Fruit fly (Drosophila melanogaster): ENCODE data around the gene Octbeta1R.

The Octbeta1R gene

dm6 chr3R:22468829-22469487 lies 28.1 kb upstream of the Octbeta1R start (continued):
- TF ChIP-seq bbx (GFP tag; IDR thresholded peaks at IDR 0.05; ENCODE audit: partially characterized antibody) (no peak), B-H1 (GFP tag; IDR thresholded peaks at IDR 0.05) (peak; percentile 76), Spps (tag; optimal IDR thresholded peaks at IDR 0.05) (peak; percentile 11), CG6813 (GFP tag; optimal IDR thresholded peaks at IDR 0.05) (peak; percentile 80), Hey (tag; optimal IDR thresholded peaks at IDR 0.05) (peak; percentile 72), CG10565 (GFP tag; optimal IDR thresholded peaks at IDR 0.05) (peak; percentile 51), hb (GFP tag; IDR thresholded peaks at IDR 0.05; ENCODE audit: partially characterized antibody) (no peak), Max (GFP tag; optimal IDR thresholded peaks at IDR 0.05) (peak; percentile 81), Med (GFP tag) (peak; percentile 98), CG4730 (GFP tag; IDR thresholded peaks at IDR 0.05) (peak; percentile 80), Fer2 (tag; optimal IDR thresholded peaks at IDR 0.05) (peak; percentile 77), CG43689 (GFP tag; IDR thresholded peaks at IDR 0.05) (peak; percentile 68), CG32772 (GFP tag; IDR thresholded peaks at IDR 0.05) (peak; percentile 77), stc (GFP tag; IDR thresholded peaks at IDR 0.05) (peak; percentile 78), Dip3 (GFP tag; optimal IDR thresholded peaks at IDR 0.05) (peak; percentile 82), CG17829 (tag; optimal IDR thresholded peaks at IDR 0.05) (peak; percentile 72), CG30431 (GFP tag; optimal IDR thresholded peaks at IDR 0.05) (peak; percentile 67), trem (tag; optimal IDR thresholded peaks at IDR 0.05) (peak; percentile 34), Bteb2 (GFP tag; optimal IDR thresholded peaks at IDR 0.05) (peak; percentile 79), Mrtf (GFP tag; IDR thresholded peaks at IDR 0.05) (peak; percentile 81; the same call in 2 of the 3 replicates), CG10209 (GFP tag; optimal IDR thresholded peaks at IDR 0.05) (peak; percentile 85), HmgD (GFP tag; optimal IDR thresholded peaks at IDR 0.05) (peak; percentile 42), CG11723 (GFP tag; optimal IDR thresholded peaks at IDR 0.05) (peak; percentile 64), esg (GFP tag; conservative IDR thresholded peaks at IDR 0.05) (peak; percentile 83), CG12769 (tag; optimal IDR thresholded peaks at IDR 0.05) (no peak), CG7928 (GFP tag; optimal IDR thresholded peaks at IDR 0.05) (peak; percentile 41), run (tag; optimal IDR thresholded peaks at IDR 0.05) (peak; percentile 74), Optix (GFP tag; IDR thresholded peaks at IDR 0.05) (peak; percentile 81), CG4328 (GFP tag; optimal IDR thresholded peaks at IDR 0.05) (peak; percentile 65), CG15269 (tag; optimal IDR thresholded peaks at IDR 0.05) (peak; percentile 91), CG12219 (GFP tag; optimal IDR thresholded peaks at IDR 0.05) (peak; percentile 85), CG13775 (GFP tag; optimal IDR thresholded peaks at IDR 0.05) (peak; percentile 75), row (GFP tag; IDR thresholded peaks at IDR 0.05) (peak; percentile 93), maf-S (GFP tag; optimal IDR thresholded peaks at IDR 0.05) (peak; percentile 86), CG4404 (GFP tag; IDR thresholded peaks at IDR 0.05) (peak; percentile 46), CG14965 (GFP tag; optimal IDR thresholded peaks at IDR 0.05; ENCODE audit: borderline replicate concordance) (peak; percentile 25), CTCF (GFP tag; optimal IDR thresholded peaks at IDR 0.05) (no peak), trh (GFP tag; optimal IDR thresholded peaks at IDR 0.05) (peak; percentile 50), nerfin-2 (GFP tag; IDR thresholded peaks at IDR 0.05; ENCODE audit: partially characterized antibody) (no peak), prd (optimal IDR thresholded peaks at IDR 0.05) (no peak), prd (GFP tag; IDR thresholded peaks at IDR 0.05) (peak; percentile 88), pho (GFP tag; optimal IDR thresholded peaks at IDR 0.05) (peak; percentile 85), psq (GFP tag; optimal IDR thresholded peaks at IDR 0.05) (no peak), CG17568 (GFP tag; optimal IDR thresholded peaks at IDR 0.05) (no peak), CG1832 (GFP tag; optimal IDR thresholded peaks at IDR 0.05) (no peak), pzg (GFP tag; optimal IDR thresholded peaks at IDR 0.05) (peak; percentile 3), unc-4 (GFP tag; IDR thresholded peaks at IDR 0.05; ENCODE audit: partially characterized antibody) (no peak), BtbVII (GFP tag; optimal IDR thresholded peaks at IDR 0.05) (peak; percentile 88), grau (tag; optimal IDR thresholded peaks at IDR 0.05) (peak; percentile 88), h (optimal IDR thresholded peaks at IDR 0.05) (no peak), amos (GFP tag; IDR thresholded peaks at IDR 0.05; ENCODE audit: partially characterized antibody) (no peak)
